Fruit fly (Drosophila melanogaster): Measurements from ENCODE around the gene qless.

DNA sequence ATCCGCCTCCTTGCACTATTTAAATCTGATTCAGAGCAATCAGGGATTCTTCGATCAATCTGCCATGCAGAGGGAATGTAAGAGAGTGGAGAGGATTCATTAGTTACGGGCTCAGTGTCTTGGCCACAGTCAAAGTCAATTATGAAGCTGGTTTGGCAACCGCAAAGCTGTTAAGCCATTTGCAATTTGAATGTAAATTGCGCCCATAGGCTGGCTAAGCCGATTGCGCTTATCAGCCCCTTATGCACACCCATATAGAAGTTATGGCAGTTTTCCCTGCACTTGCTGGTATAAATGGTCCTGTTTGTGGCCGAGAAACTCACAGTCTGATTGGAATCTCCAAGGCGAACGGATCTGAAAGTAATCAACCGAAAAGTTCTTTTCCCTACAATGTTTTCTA lies 9.9 kb upstream of the qless start, which contains the start of gene CAH5:
- no peak for TF ChIP-seq salr (GFP tag; optimal IDR thresholded peaks at IDR 0.05)
- TF ChIP-seq Gug (GFP tag; IDR thresholded peaks at IDR 0.05): no peak
- no peak for TF ChIP-seq CG34406 (GFP tag; optimal IDR thresholded peaks at IDR 0.05)
- TF ChIP-seq achi (GFP tag; optimal IDR thresholded peaks at IDR 0.05): no peak
- TF ChIP-seq OdsH (GFP tag; optimal IDR thresholded peaks at IDR 0.05): no peak
- TF ChIP-seq CG1621 (tag; optimal IDR thresholded peaks at IDR 0.05): no peak
- TF ChIP-seq Sox102F (GFP tag; optimal IDR thresholded peaks at IDR 0.05): no peak
